Fruit fly (Drosophila melanogaster): ENCODE results near the gene nAChRalpha7.

The nAChRalpha7 gene

DNA sequence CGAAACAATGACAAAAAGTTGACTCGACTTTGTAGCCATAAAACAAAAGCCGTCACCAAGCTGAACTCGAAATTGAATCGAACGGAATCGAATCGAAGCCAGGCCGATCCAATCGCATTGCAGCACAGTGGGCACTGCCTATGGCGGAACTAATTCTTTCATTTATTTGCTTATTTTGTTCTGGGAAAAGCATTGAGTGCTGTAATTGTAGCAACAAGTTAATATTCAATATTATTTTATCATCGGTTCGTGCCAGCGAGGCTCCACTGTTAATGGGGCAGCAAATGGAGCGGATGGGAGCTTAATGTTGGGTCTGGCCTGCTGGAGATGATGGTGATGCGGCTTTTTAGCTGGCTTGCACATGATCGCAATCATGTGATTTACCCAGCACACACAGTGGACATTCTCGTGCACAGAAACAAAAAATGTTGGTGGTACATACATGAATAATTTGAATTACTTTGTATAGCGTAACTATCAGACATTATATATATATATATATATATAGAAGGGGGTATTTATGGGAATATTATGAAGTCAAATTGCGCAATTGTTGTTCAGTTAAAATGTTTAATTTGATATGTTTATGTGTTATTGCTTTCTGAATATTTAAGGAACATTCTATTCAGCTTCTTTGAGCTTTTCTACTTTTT lies 58.8 kb downstream of the nAChRalpha7 start (continued):
- TF ChIP-seq Hr4 (GFP tag; optimal IDR thresholded peaks at IDR 0.05) = peak; percentile 95
- TF ChIP-seq CG3919 (GFP tag; optimal IDR thresholded peaks at IDR 0.05) = peak; percentile 98
- peak; percentile 98 for TF ChIP-seq Hr39 (GFP tag; optimal IDR thresholded peaks at IDR 0.05)
- peak; percentile 97 for TF ChIP-seq CG7368 (GFP tag; optimal IDR thresholded peaks at IDR 0.05)
- peak; percentile 97 for TF ChIP-seq CG6854 (GFP tag; optimal IDR thresholded peaks at IDR 0.05)
- peak; percentile 99 for TF ChIP-seq Eip78C (GFP tag)
- TF ChIP-seq CG6163 (GFP tag; IDR thresholded peaks at IDR 0.05) = peak; percentile 98
- TF ChIP-seq pdm3 (GFP tag; optimal IDR thresholded peaks at IDR 0.05) = peak; percentile 98
- peak; percentile 91 for TF ChIP-seq CG6276 (GFP tag; optimal IDR thresholded peaks at IDR 0.05)
- TF ChIP-seq CG10669 (GFP tag; optimal IDR thresholded peaks at IDR 0.05) = peak; percentile 97
- TF ChIP-seq Gug (GFP tag; IDR thresholded peaks at IDR 0.05) = peak; percentile 92
- peak; percentile 90 for TF ChIP-seq Lpt (GFP tag; optimal IDR thresholded peaks at IDR 0.05)
- peak; percentile 93 for TF ChIP-seq CG3032 (tag; optimal IDR thresholded peaks at IDR 0.05)
- TF ChIP-seq CG4318 (GFP tag; optimal IDR thresholded peaks at IDR 0.05) = peak; percentile 87
- peak; percentile 97 for TF ChIP-seq Ets21C (GFP tag; optimal IDR thresholded peaks at IDR 0.05)
- TF ChIP-seq fd85E (GFP tag; optimal IDR thresholded peaks at IDR 0.05) = peak; percentile 90
- TF ChIP-seq topi (GFP tag; optimal IDR thresholded peaks at IDR 0.05) = peak; percentile 99
- peak; percentile 95 for TF ChIP-seq CG34406 (GFP tag; optimal IDR thresholded peaks at IDR 0.05)
- TF ChIP-seq CG1621 (tag; optimal IDR thresholded peaks at IDR 0.05) = peak; percentile 95
- peak; percentile 61 to 94 for TF ChIP-seq salr (GFP tag; optimal IDR thresholded peaks at IDR 0.05)
- peak; percentile 97 for TF ChIP-seq Sox102F (GFP tag; optimal IDR thresholded peaks at IDR 0.05)
- peak; percentile 96 for TF ChIP-seq Eip75B (GFP tag; optimal IDR thresholded peaks at IDR 0.05)
- peak; percentile 92 for TF ChIP-seq Ets96B (tag; optimal IDR thresholded peaks at IDR 0.05)
- peak; percentile 98 for TF ChIP-seq esn (GFP tag; optimal IDR thresholded peaks at IDR 0.05)
- TF ChIP-seq eg (GFP tag; IDR thresholded peaks at IDR 0.05) = peak; percentile 97
- peak; percentile 89 for TF ChIP-seq CG16779 (tag; optimal IDR thresholded peaks at IDR 0.05)
- peak; percentile 95 for TF ChIP-seq CG15336 (GFP tag; IDR thresholded peaks at IDR 0.05)
- TF ChIP-seq CG31627 (GFP tag; optimal IDR thresholded peaks at IDR 0.05) = peak; percentile 98

DNA sequence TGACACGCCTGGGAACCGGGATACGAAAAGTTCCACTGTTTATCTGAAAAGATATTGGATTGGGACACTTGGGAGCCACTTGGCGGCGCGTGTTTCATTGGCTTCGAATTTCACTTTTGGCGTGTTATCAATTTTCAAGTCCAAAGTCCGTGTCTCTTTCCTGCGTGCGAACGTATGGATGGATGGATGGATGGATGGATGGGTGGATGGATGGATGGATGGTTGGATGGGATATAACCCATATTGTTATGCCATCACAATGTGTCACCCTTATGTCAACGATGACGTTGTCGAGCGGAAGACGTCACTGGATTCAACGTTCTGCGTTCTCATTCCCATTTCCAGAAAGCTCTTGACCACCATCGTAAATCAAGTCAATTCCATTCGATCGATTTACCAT lies 60.5 kb downstream of the nAChRalpha7 start:
- peak; percentile 23 for TF ChIP-seq Eip78C (GFP tag)
- no peak for TF ChIP-seq CG11902 (GFP tag; optimal IDR thresholded peaks at IDR 0.05)
- TF ChIP-seq CG6854 (GFP tag; optimal IDR thresholded peaks at IDR 0.05) = peak; percentile 30
- peak; percentile 18 for TF ChIP-seq vri (GFP tag; optimal IDR thresholded peaks at IDR 0.05)
- peak; percentile 12 to 15 for TF ChIP-seq ss (GFP tag; optimal IDR thresholded peaks at IDR 0.05)

dm6 chrX:19286235-19286634 lies 62.0 kb downstream of the nAChRalpha7 start:
- peak; percentile 52 for TF ChIP-seq Eip93F (GFP tag; optimal IDR thresholded peaks at IDR 0.05)
- TF ChIP-seq dsx (GFP tag; optimal IDR thresholded peaks at IDR 0.05; ENCODE audit: poor library complexity, severe bottlenecking) = no peak

DNA sequence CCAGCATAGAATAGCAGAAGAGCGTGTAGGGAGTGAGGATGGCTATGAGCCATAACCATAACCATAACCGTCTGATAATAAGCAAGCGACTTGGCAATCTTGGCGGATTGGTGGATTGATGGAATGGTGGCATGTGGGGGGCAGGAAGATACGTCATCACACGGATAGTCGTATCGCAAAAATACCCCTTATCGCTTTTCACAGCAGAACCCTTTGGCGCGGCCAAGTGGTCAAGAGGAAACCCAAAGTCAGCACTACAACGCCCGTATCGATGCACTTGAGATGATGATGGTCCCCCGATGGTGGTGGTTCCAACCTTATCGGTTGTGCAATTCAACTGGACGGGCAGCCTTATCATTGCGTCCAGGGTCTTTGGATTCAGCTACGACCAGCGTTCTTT lies 62.8 kb downstream of the nAChRalpha7 start:
- TF ChIP-seq Eip78C (GFP tag) (peak; percentile 45), Blimp-1 (GFP tag; optimal IDR thresholded peaks at IDR 0.05) (no peak), svp (GFP tag) (peak; percentile 69), vri (GFP tag; optimal IDR thresholded peaks at IDR 0.05) (peak; percentile 90)
